Fruit fly (Drosophila melanogaster): ENCODE results near the gene colt.

colt gene

dm6 chr2L:2721317-2721716 lies 48.6 kb downstream of the colt start (continued):
- TF ChIP-seq inv (GFP tag; IDR thresholded peaks at IDR 0.05; ENCODE audit: partially characterized antibody) (no peak), prd (optimal IDR thresholded peaks at IDR 0.05) (no peak), prd (GFP tag; IDR thresholded peaks at IDR 0.05) (peak; percentile 52; the same call in 1 of the 3 replicates), ranshi (GFP tag; IDR thresholded peaks at IDR 0.05) (0 out of 2 replicates have a peak, but pooled peaks have one; percentile 37), Meics (GFP tag; optimal IDR thresholded peaks at IDR 0.05) (peak; percentile 14), insv (GFP tag; optimal IDR thresholded peaks at IDR 0.05) (no peak), HHEX (GFP tag; optimal IDR thresholded peaks at IDR 0.05) (no peak), Dip2 (GFP tag; IDR thresholded peaks at IDR 0.05) (no peak), Ada2b (GFP tag; IDR thresholded peaks at IDR 0.05) (0 out of 2 replicates have a peak, but pooled peaks have one; percentile 17), H15 (GFP tag; IDR thresholded peaks at IDR 0.05) (no peak), gem (tag; optimal IDR thresholded peaks at IDR 0.05) (peak; percentile 36), rib (GFP tag; IDR thresholded peaks at IDR 0.05) (no peak), CG12391 (tag; optimal IDR thresholded peaks at IDR 0.05) (peak; percentile 0), CG2678 (tag; optimal IDR thresholded peaks at IDR 0.05) (peak; percentile 38), phol (tag; optimal IDR thresholded peaks at IDR 0.05) (no peak), lab (GFP tag; optimal IDR thresholded peaks at IDR 0.05) (peak; percentile 59), slbo (GFP tag; IDR thresholded peaks at IDR 0.05) (peak; percentile 52; the same call in 1 of the 2 replicates), Hmr (GFP tag; optimal IDR thresholded peaks at IDR 0.05) (peak; percentile 24), dysf (GFP tag; IDR thresholded peaks at IDR 0.05) (0 out of 3 replicates have a peak, but pooled peaks have one; percentile 36), trh (GFP tag; optimal IDR thresholded peaks at IDR 0.05) (no peak), CrebB (tag; optimal IDR thresholded peaks at IDR 0.05) (no peak), jing (GFP tag; optimal IDR thresholded peaks at IDR 0.05) (no peak), CG10274 (GFP tag; optimal IDR thresholded peaks at IDR 0.05) (no peak), zen (tag; optimal IDR thresholded peaks at IDR 0.05) (peak; percentile 35), ato (GFP tag; IDR thresholded peaks at IDR 0.05; ENCODE audit: partially characterized antibody) (no peak), CG13287 (GFP tag; IDR thresholded peaks at IDR 0.05; ENCODE audit: partially characterized antibody) (no peak), MESR4 (GFP tag; optimal IDR thresholded peaks at IDR 0.05) (no peak), CG32532 (GFP tag; IDR thresholded peaks at IDR 0.05) (peak; percentile 43; the same call in 1 of the 2 replicates), CG8089 (GFP tag; optimal IDR thresholded peaks at IDR 0.05) (no peak), Fer3 (tag; optimal IDR thresholded peaks at IDR 0.05) (peak; percentile 30), Hr51 (GFP tag; optimal IDR thresholded peaks at IDR 0.05) (peak in 1 of 2 experiments; percentile 19), Nf-YB (GFP tag; optimal IDR thresholded peaks at IDR 0.05) (no peak), CG11247 (GFP tag; IDR thresholded peaks at IDR 0.05) (peak; percentile 9; the same call in 1 of the 2 replicates), Sox102F (GFP tag; optimal IDR thresholded peaks at IDR 0.05) (peak; percentile 4), CG2120 (GFP tag; optimal IDR thresholded peaks at IDR 0.05) (peak; percentile 40), CG8290 (GFP tag; optimal IDR thresholded peaks at IDR 0.05) (no peak), CG8290 (tag; optimal IDR thresholded peaks at IDR 0.05) (peak in 1 of 2 experiments; percentile 47), HLH3B (GFP tag; IDR thresholded peaks at IDR 0.05) (0 out of 2 replicates have a peak, but pooled peaks have one; percentile 17), Med (GFP tag) (peak; percentile 82), zen2 (GFP tag; IDR thresholded peaks at IDR 0.05; ENCODE audit: partially characterized antibody) (no peak), CG1024 (GFP tag; IDR thresholded peaks at IDR 0.05) (0 out of 2 replicates have a peak, but pooled peaks have one; percentile 19), NK7.1 (GFP tag; optimal IDR thresholded peaks at IDR 0.05) (no peak), CG15514 (GFP tag; optimal IDR thresholded peaks at IDR 0.05) (peak; percentile 5), C15 (GFP tag; IDR thresholded peaks at IDR 0.05) (0 out of 3 replicates have a peak, but pooled peaks have one; percentile 12), CG11504 (tag; optimal IDR thresholded peaks at IDR 0.05) (peak; percentile 19), CG7839 (tag; optimal IDR thresholded peaks at IDR 0.05) (peak; percentile 33), CG12769 (tag; optimal IDR thresholded peaks at IDR 0.05) (peak; percentile 30), fd96Cb (tag; optimal IDR thresholded peaks at IDR 0.05) (peak; percentile 17), CG6813 (GFP tag; optimal IDR thresholded peaks at IDR 0.05) (no peak)
